Worm (Caenorhabditis elegans): ENCODE results near the gene Y73B6BL.29.

The Y73B6BL.29 gene

DNA sequence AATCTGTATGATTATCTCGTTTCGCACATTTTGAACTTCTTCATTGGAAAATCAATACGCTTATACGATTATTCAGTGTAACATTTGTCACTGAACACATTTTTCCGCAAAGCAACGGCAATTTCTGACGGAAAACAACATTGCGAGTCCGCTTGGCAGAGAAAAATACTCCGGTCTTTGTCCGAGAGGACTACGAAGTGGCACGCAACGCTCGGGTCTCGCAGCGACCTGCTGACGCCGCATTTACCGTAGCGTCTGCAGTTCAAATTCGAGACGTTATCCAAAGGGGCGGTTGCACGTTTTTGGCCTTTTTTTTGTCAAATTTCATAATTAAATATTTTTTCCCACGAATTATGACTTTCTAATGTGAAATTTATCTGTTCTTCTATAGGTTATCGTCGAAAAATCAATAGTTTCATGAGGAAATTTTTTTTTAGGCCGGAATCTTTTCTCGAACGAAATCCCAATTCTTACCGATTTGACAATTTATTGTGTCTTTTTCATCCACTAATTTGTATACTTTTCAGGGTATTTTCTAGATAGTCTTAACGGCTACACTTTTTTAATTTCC lies 2.0 kb downstream of the Y73B6BL.29 start, which contains the start of gene sqd-1 (continued):
- TF ChIP-seq lsl-1 (GFP tag; optimal IDR thresholded peaks at IDR 0.05): peak; percentile 82
- TF ChIP-seq Y67H2A.10 (GFP tag; conservative IDR thresholded peaks at IDR 0.05): peak; percentile 84
- peak; percentile 90 for TF ChIP-seq repo-1 (tag; optimal IDR thresholded peaks at IDR 0.05)
- TF ChIP-seq sdz-38 (tag; optimal IDR thresholded peaks at IDR 0.05): no peak
- TF ChIP-seq F57A8.1 (GFP tag; optimal IDR thresholded peaks at IDR 0.05): no peak
- TF ChIP-seq rec-8 (tag; optimal IDR thresholded peaks at IDR 0.05): peak in 1 of 2 experiments; percentile 7
- no peak for TF ChIP-seq F55B11.4 (tag; optimal IDR thresholded peaks at IDR 0.05; ENCODE audit: borderline replicate concordance, insufficient read depth)
- no peak for TF ChIP-seq sptf-2 (GFP tag; optimal IDR thresholded peaks at IDR 0.05)
- peak; percentile 16 for TF ChIP-seq B0261.1 (tag; optimal IDR thresholded peaks at IDR 0.05)
- TF ChIP-seq ceh-27 (GFP tag; optimal IDR thresholded peaks at IDR 0.05): peak; percentile 96
- TF ChIP-seq lir-1 (GFP tag; conservative IDR thresholded peaks at IDR 0.05): peak; percentile 91
- TF ChIP-seq ztf-26 (tag; optimal IDR thresholded peaks at IDR 0.05): peak; percentile 88

ce11 chrIV:6325772-6326171 lies 4.0 kb downstream of the Y73B6BL.29 start:
- TF ChIP-seq aptf-3 (GFP tag; IDR thresholded peaks at IDR 0.05) (0 out of 2 replicates have a peak, but pooled peaks have one; percentile 66), tbx-9 (tag; optimal IDR thresholded peaks at IDR 0.05; ENCODE audit: borderline replicate concordance) (peak; percentile 32), C06A6.2 (GFP tag; conservative IDR thresholded peaks at IDR 0.05) (no peak), dpff-1 (tag; optimal IDR thresholded peaks at IDR 0.05) (no peak), ztf-28 (GFP tag; IDR thresholded peaks at IDR 0.05) (no peak), ceh-79 (tag; optimal IDR thresholded peaks at IDR 0.05) (peak; percentile 55), Y67H2A.10 (GFP tag; conservative IDR thresholded peaks at IDR 0.05) (no peak), F52B5.7 (tag; optimal IDR thresholded peaks at IDR 0.05) (no peak), aptf-2 (GFP tag; conservative IDR thresholded peaks at IDR 0.05) (no peak), T26A5.8 (tag; optimal IDR thresholded peaks at IDR 0.05) (peak; percentile 61), unc-62 (GFP tag; optimal IDR thresholded peaks at IDR 0.05) (no peak), K12H6.12 (tag; optimal IDR thresholded peaks at IDR 0.05) (no peak), nhr-27 (tag; optimal IDR thresholded peaks at IDR 0.05) (peak; percentile 71), tlf-1 (GFP tag; optimal IDR thresholded peaks at IDR 0.05) (no peak), Y56A3A.18 (GFP tag; IDR thresholded peaks at IDR 0.05) (0 out of 2 replicates have a peak, but pooled peaks have one; percentile 71), nhr-80 (tag; optimal IDR thresholded peaks at IDR 0.05) (no peak), Y53G8AR.9 (GFP tag; conservative IDR thresholded peaks at IDR 0.05) (peak; percentile 40; the same call in 1 of the 2 replicates), mxl-1 (tag; optimal IDR thresholded peaks at IDR 0.05) (peak; percentile 40), snpc-1.3 (tag; optimal IDR thresholded peaks at IDR 0.05; ENCODE audit: insufficient read depth) (peak; percentile 19), cebp-1 (GFP tag; IDR thresholded peaks at IDR 0.05) (no peak), cebp-1 (tag; optimal IDR thresholded peaks at IDR 0.05) (peak; percentile 18), hmg-20 (GFP tag; IDR thresholded peaks at IDR 0.05) (no peak), rec-8 (tag; optimal IDR thresholded peaks at IDR 0.05) (peak in 1 of 2 experiments; percentile 37), athp-1 (tag; optimal IDR thresholded peaks at IDR 0.05) (peak; percentile 39), nfya-2 (GFP tag; IDR thresholded peaks at IDR 0.05) (no peak), ekl-4 (GFP tag; IDR thresholded peaks at IDR 0.05) (peak; percentile 48; the same call in 1 of the 2 replicates), nfya-1 (tag; optimal IDR thresholded peaks at IDR 0.05; ENCODE audit: borderline replicate concordance, insufficient read depth) (no peak), F57C9.4 (tag; optimal IDR thresholded peaks at IDR 0.05) (peak; percentile 67), zfh-2 (GFP tag; conservative IDR thresholded peaks at IDR 0.05) (no peak), lsy-27 (tag; optimal IDR thresholded peaks at IDR 0.05; ENCODE audit: borderline replicate concordance, insufficient read depth) (no peak), nfyb-1 (GFP tag; IDR thresholded peaks at IDR 0.05) (peak; percentile 58), F39B2.1 (GFP tag; IDR thresholded peaks at IDR 0.05) (0 out of 2 replicates have a peak, but pooled peaks have one; percentile 31), lin-26 (GFP tag; IDR thresholded peaks at IDR 0.05) (no peak), lin-40 (tag; optimal IDR thresholded peaks at IDR 0.05) (no peak), ceh-58 (GFP tag; IDR thresholded peaks at IDR 0.05) (no peak), cebp-2 (GFP tag; IDR thresholded peaks at IDR 0.05) (0 out of 2 replicates have a peak, but pooled peaks have one; percentile 39)
